Worm (Caenorhabditis elegans) whole organism, L1 larva: Measurements from ENCODE around the gene ttll-15.
A peak's percentile ranks its signal among the peaks of the same experiment; 100 is the strongest.

Experiments
- C04F5.9 ChIP-seq: sonication (generic microtip); optimal IDR thresholded peaks from 2 replicates; lab custom pipeline; 2016; ENCODE audit warnings: missing genetic modification characterization, missing compliant biosample characterization
- C16A3.4 ChIP-seq: fragments of 150-350 bp; optimal IDR thresholded peaks from 2 replicates; lab custom pipeline; 2014; ENCODE audit warnings: missing biosample characterization, missing genetic modification characterization
- F16B12.6 ChIP-seq: fragments of 150-350 bp; optimal IDR thresholded peaks from 2 replicates; lab custom pipeline; 2014; ENCODE audit warnings: missing biosample characterization, missing genetic modification characterization
- Y116A8C.19 ChIP-seq: sonication (generic microtip); optimal IDR thresholded peaks from 2 replicates; lab custom pipeline; 2016; ENCODE audit warnings: missing compliant biosample characterization, missing genetic modification characterization, borderline replicate concordance
- ama-1 ChIP-seq: fragments of 150-350 bp; optimal IDR thresholded peaks from 2 replicates; lab custom pipeline; 2014
- blmp-1 ChIP-seq: fragments of 150-350 bp; optimal IDR thresholded peaks from 2 replicates; lab custom pipeline; 2014; ENCODE audit warnings: missing biosample characterization, missing genetic modification characterization
- ceh-63 ChIP-seq: fragments of 200-800 bp; sonication (Bioruptor generic); optimal IDR thresholded peaks from 2 replicates; lab custom pipeline; 2018; ENCODE audit warnings: mild to moderate bottlenecking, missing genetic modification characterization, missing compliant biosample characterization
- ceh-82 ChIP-seq, 3 experiments: fragments of 150-350 bp in 1 of 3; sonication (generic microtip) in 2 of 3; optimal IDR thresholded peaks; 2 replicates each; lab custom pipeline; 2014 to 2017; ENCODE audit warnings: missing biosample characterization in 3 of 3, missing genetic modification characterization in 3 of 3
- ceh-88 ChIP-seq: fragments of 200-800 bp; sonication (Bioruptor generic); IDR thresholded peaks from 2 replicates; pipeline ENCODE4 v1.3.6; 2022; ENCODE audit warnings: missing genetic modification characterization, missing compliant biosample characterization
- ceh-90 ChIP-seq: sonication (generic microtip); optimal IDR thresholded peaks from 2 replicates; lab custom pipeline; 2016; ENCODE audit warnings: missing genetic modification characterization, missing compliant biosample characterization
- dsc-1 ChIP-seq: sonication (generic microtip); optimal IDR thresholded peaks from 2 replicates; lab custom pipeline; 2016; ENCODE audit warnings: mild to moderate bottlenecking, missing genetic modification characterization, missing compliant biosample characterization
- efl-1 ChIP-seq, 4 experiments: fragments of 150-350 bp; optimal IDR thresholded peaks in 3 of 4; peaks in 1 of 4; 1 replicate in 1 of 4; 2 replicates in 3 of 4; lab custom pipeline; 2014; ENCODE audit warnings: missing biosample characterization in 2 of 4, missing genetic modification characterization in 2 of 4, missing genetic modification reagents in 2 of 4
- efl-3 ChIP-seq: fragments of 200-800 bp; sonication (Bioruptor generic); optimal IDR thresholded peaks from 2 replicates; lab custom pipeline; 2018; ENCODE audit warnings: mild to moderate bottlenecking, missing genetic modification characterization, missing compliant biosample characterization
- egl-13 ChIP-seq: sonication (generic microtip); optimal IDR thresholded peaks from 2 replicates; lab custom pipeline; 2016; ENCODE audit warnings: missing genotype, missing genetic modification reagents, missing genetic modification characterization, missing compliant biosample characterization
- egl-27 ChIP-seq, 2 experiments: fragments of 150-350 bp in 1 of 2; sonication (generic microtip); optimal IDR thresholded peaks; 3 replicates each; lab custom pipeline; 2017 to 2018; ENCODE audit warnings: missing biosample characterization in 2 of 2, missing genetic modification characterization in 2 of 2, missing genetic modification reagents in 2 of 2
- elt-2 ChIP-seq: sonication (generic microtip); optimal IDR thresholded peaks from 2 replicates; lab custom pipeline; 2016; ENCODE audit warnings: missing genetic modification characterization, mild to moderate bottlenecking, inconsistent platforms, missing compliant biosample characterization, missing genetic modification reagents
- elt-3 ChIP-seq, 6 experiments: fragments of 150-350 bp in 1 of 6; sonication (generic microtip); optimal IDR thresholded peaks; 2 replicates each; lab custom pipeline; 2017 to 2018; ENCODE audit warnings: missing biosample characterization in 6 of 6, missing genetic modification characterization in 6 of 6, inconsistent platforms in 1 of 6
- fkh-8 ChIP-seq: sonication (generic microtip); optimal IDR thresholded peaks from 2 replicates; lab custom pipeline; 2016; ENCODE audit warnings: mild to moderate bottlenecking, missing genetic modification characterization, missing compliant biosample characterization
- grh-1 ChIP-seq: fragments of 200-800 bp; sonication (Bioruptor generic); IDR thresholded peaks from 2 replicates; pipeline ENCODE4 v1.3.6; 2022; ENCODE audit warnings: missing genetic modification reagents, missing genetic modification characterization, missing compliant biosample characterization
- hlh-4 ChIP-seq: sonication (generic microtip); optimal IDR thresholded peaks from 2 replicates; lab custom pipeline; 2016; ENCODE audit warnings: mild to moderate bottlenecking, missing genetic modification characterization, missing compliant biosample characterization
- lin-13 ChIP-seq: fragments of 150-350 bp; optimal IDR thresholded peaks from 2 replicates; lab custom pipeline; 2014; ENCODE audit warnings: missing biosample characterization, missing genetic modification reagents, missing genetic modification characterization
- lin-14 ChIP-seq: fragments of 200-800 bp; sonication (Bioruptor generic); optimal IDR thresholded peaks from 2 replicates; lab custom pipeline; 2018; ENCODE audit warnings: mild to moderate bottlenecking, missing genetic modification characterization, moderate library complexity, missing compliant biosample characterization
- lin-15B ChIP-seq: fragments of 150-350 bp; sonication (generic microtip); optimal IDR thresholded peaks from 3 replicates; lab custom pipeline; 2014; ENCODE audit warnings: missing biosample characterization, missing genetic modification characterization
- lin-35 ChIP-seq, 2 experiments: fragments of 150-350 bp; optimal IDR thresholded peaks; 2 replicates each; lab custom pipeline; 2014; ENCODE audit warnings: missing biosample characterization in 2 of 2, missing genetic modification characterization in 2 of 2, missing genetic modification reagents in 2 of 2
- lin-39 ChIP-seq: fragments of 150-350 bp; optimal IDR thresholded peaks from 2 replicates; lab custom pipeline; 2014; ENCODE audit warnings: missing biosample characterization, missing genetic modification reagents, missing genetic modification characterization
- lsy-2 ChIP-seq, 2 experiments: fragments of 150-350 bp; optimal IDR thresholded peaks; 2 replicates each; lab custom pipeline; 2014; ENCODE audit warnings: missing biosample characterization in 2 of 2, missing genetic modification characterization in 2 of 2
- mab-9 ChIP-seq: fragments of 200-800 bp; sonication (Bioruptor generic); IDR thresholded peaks from 2 replicates; pipeline ENCODE4 v1.3.6; 2022; ENCODE audit warnings: missing genetic modification reagents, missing genetic modification characterization, missing compliant biosample characterization
- mdl-1 ChIP-seq, 2 experiments: fragments of 150-350 bp; optimal IDR thresholded peaks; 2 replicates each; lab custom pipeline; 2014 to 2017; ENCODE audit warnings: missing biosample characterization in 2 of 2, missing genetic modification characterization in 2 of 2, inconsistent platforms in 1 of 2
- mef-2 ChIP-seq: fragments of 150-350 bp; optimal IDR thresholded peaks from 2 replicates; lab custom pipeline; 2014; ENCODE audit warnings: missing biosample characterization, missing genetic modification characterization
- mep-1 ChIP-seq: fragments of 150-350 bp; optimal IDR thresholded peaks from 2 replicates; lab custom pipeline; 2014; ENCODE audit warnings: missing biosample characterization, missing genetic modification characterization
- nhr-11 ChIP-seq: fragments of 150-350 bp; optimal IDR thresholded peaks from 2 replicates; lab custom pipeline; 2014; ENCODE audit warnings: missing biosample characterization, missing genetic modification characterization
- nhr-19 ChIP-seq: fragments of 200-800 bp; sonication (Bioruptor generic); conservative IDR thresholded peaks from 2 replicates; pipeline ENCODE4 v1.3.6; 2022; ENCODE audit warnings: missing genetic modification characterization, missing compliant biosample characterization
- nhr-47 ChIP-seq: sonication (generic microtip); optimal IDR thresholded peaks from 2 replicates; lab custom pipeline; 2016; ENCODE audit warnings: mild to moderate bottlenecking, missing genetic modification characterization, moderate library complexity, missing compliant biosample characterization
- nhr-76 ChIP-seq: sonication (generic microtip); optimal IDR thresholded peaks from 2 replicates; lab custom pipeline; 2017; ENCODE audit warnings: missing biosample characterization, missing genetic modification characterization
- nhr-77 ChIP-seq: fragments of 150-350 bp; optimal IDR thresholded peaks from 2 replicates; lab custom pipeline; 2014; ENCODE audit warnings: missing biosample characterization, missing genetic modification characterization
- nhr-84 ChIP-seq: sonication (generic microtip); optimal IDR thresholded peaks from 2 replicates; lab custom pipeline; 2017; ENCODE audit warnings: missing biosample characterization, missing genetic modification characterization
- pax-3 ChIP-seq: fragments of 200-800 bp; sonication (Bioruptor generic); optimal IDR thresholded peaks from 2 replicates; lab custom pipeline; 2018; ENCODE audit warnings: mild to moderate bottlenecking, missing genetic modification characterization, moderate library complexity, missing compliant biosample characterization
- pqm-1 ChIP-seq: sonication (generic microtip); optimal IDR thresholded peaks from 3 replicates; lab custom pipeline; 2017; ENCODE audit warnings: missing biosample characterization, missing genetic modification characterization
- skn-1 ChIP-seq: fragments of 150-350 bp; optimal IDR thresholded peaks from 2 replicates; lab custom pipeline; 2014; ENCODE audit warnings: missing biosample characterization, missing genetic modification characterization
- sox-4 ChIP-seq: sonication (generic microtip); optimal IDR thresholded peaks from 2 replicates; lab custom pipeline; 2016; ENCODE audit warnings: missing genetic modification characterization, missing compliant biosample characterization
- swsn-7 ChIP-seq: sonication (generic microtip); optimal IDR thresholded peaks from 2 replicates; lab custom pipeline; 2016; ENCODE audit warnings: missing genetic modification characterization, missing compliant biosample characterization
- tbx-2 ChIP-seq: sonication (generic microtip); optimal IDR thresholded peaks from 2 replicates; lab custom pipeline; 2016; ENCODE audit warnings: missing genetic modification characterization, missing compliant biosample characterization
- tlp-1 ChIP-seq: fragments of 150-350 bp; optimal IDR thresholded peaks from 2 replicates; lab custom pipeline; 2014; ENCODE audit warnings: missing biosample characterization, missing genetic modification characterization
- unc-86 ChIP-seq: sonication (generic microtip); optimal IDR thresholded peaks from 2 replicates; lab custom pipeline; 2016; ENCODE audit warnings: missing genetic modification characterization, missing compliant biosample characterization
- unc-98 ChIP-seq: fragments of 200-800 bp; sonication (Bioruptor generic); IDR thresholded peaks from 2 replicates; pipeline ENCODE4 v1.3.6; 2022; ENCODE audit warnings: missing genetic modification characterization, missing compliant biosample characterization
- vab-15 ChIP-seq: sonication (generic microtip); optimal IDR thresholded peaks from 2 replicates; lab custom pipeline; 2017; ENCODE audit warnings: missing genotype, mild to moderate bottlenecking, missing genetic modification characterization, missing compliant biosample characterization
- zip-4 ChIP-seq: fragments of 200-800 bp; sonication (Bioruptor generic); optimal IDR thresholded peaks from 2 replicates; lab custom pipeline; 2018; ENCODE audit warnings: mild to moderate bottlenecking, missing genetic modification characterization, moderate library complexity, missing compliant biosample characterization
- ztf-4 ChIP-seq: fragments of 150-350 bp; optimal IDR thresholded peaks from 2 replicates; lab custom pipeline; 2014; ENCODE audit warnings: missing biosample characterization, missing genetic modification characterization

Gene ttll-15

ce11 chrV:10352928-10353427 is 5.4 kb upstream of the ttll-15 start, which contains the start of gene nol-56 (continued):
- peak; percentile 74 for TF ChIP-seq C04F5.9
- peak; percentile 92 for TF ChIP-seq swsn-7
- peak; percentile 85 for TF ChIP-seq sox-4 (tag; lab: Kevin White, UChicago)
- TF ChIP-seq dsc-1, result peak; percentile 88
- peak; percentile 58 for TF ChIP-seq elt-2
- peak; percentile 49 for TF ChIP-seq pax-3 (tag; lab: Kevin White, UChicago)
- no peak for TF ChIP-seq tlp-1 (tag; lab: Kevin White, UChicago)
- no peak for TF ChIP-seq ceh-63 (GFP tag; lab: Kevin White, UChicago)
- peak; percentile 75 for TF ChIP-seq ceh-90 (tag; lab: Kevin White, UChicago)
- TF ChIP-seq unc-86 (tag; lab: Kevin White, UChicago), result peak; percentile 77
- TF ChIP-seq lin-35 (GFP tag; optimal IDR thresholded peaks at IDR 0.05; lab: Kevin White, UChicago), result peak; percentile 88 to 91
- TF ChIP-seq mep-1 (tag; lab: Kevin White, UChicago), result peak; percentile 97
- peak; percentile 83 for TF ChIP-seq egl-13
- TF ChIP-seq zip-4 (GFP tag; lab: Kevin White, UChicago), result peak; percentile 47
- TF ChIP-seq elt-3 (tag; optimal IDR thresholded peaks at IDR 0.05; lab: Kevin White, UChicago), result peak in 2 of 6 experiments; percentile 44 to 47
- TF ChIP-seq efl-1 (optimal IDR thresholded peaks at IDR 0.05; lab: Kevin White, UChicago), result peak; percentile 87 to 90
- peak; percentile 84 to 98 for TF ChIP-seq efl-1 (GFP tag; optimal IDR thresholded peaks at IDR 0.05 in 1 of 2; lab: Kevin White, UChicago)
- peak; percentile 85 for TF ChIP-seq blmp-1 (tag; lab: Kevin White, UChicago)
- no peak; the same call in 1 of the 2 replicates for TF ChIP-seq ceh-88 (GFP tag; lab: Robert Waterston, UW)
- peak; percentile 2 for TF ChIP-seq Y116A8C.19
- peak in 1 of 2 experiments; percentile 73 for TF ChIP-seq mdl-1 (tag; optimal IDR thresholded peaks at IDR 0.05; lab: Kevin White, UChicago)
- TF ChIP-seq lin-14 (GFP tag; lab: Kevin White, UChicago), result peak; percentile 87
- TF ChIP-seq tbx-2 (tag; lab: Kevin White, UChicago), result peak; percentile 89
- TF ChIP-seq ceh-82 (tag; optimal IDR thresholded peaks at IDR 0.05; lab: Kevin White, UChicago), result peak; percentile 72 to 82 (median 73)

ce11 chrV:10355773-10356335 is 2.5 kb upstream of the ttll-15 start, which contains the start of gene sluh-7:
TSS of gene sluh-7 (minus strand) at chrV:10355823.
- peak; percentile 91 for TF ChIP-seq egl-13
- no peak for TF ChIP-seq ztf-4 (tag; lab: Kevin White, UChicago)
- peak; percentile 11 for TF ChIP-seq efl-3
- no peak for TF ChIP-seq egl-27 (tag; optimal IDR thresholded peaks at IDR 0.05; lab: Kevin White, UChicago)
- peak; percentile 62 for TF ChIP-seq C16A3.4 (tag; lab: Kevin White, UChicago)
- TF ChIP-seq mef-2 (tag; lab: Kevin White, UChicago), result peak; percentile 12
- peak in 2 of 6 experiments; percentile 54 to 71 for TF ChIP-seq elt-3 (tag; optimal IDR thresholded peaks at IDR 0.05; lab: Kevin White, UChicago)
- peak; percentile 38 for TF ChIP-seq nhr-77 (tag; lab: Kevin White, UChicago)
- TF ChIP-seq lin-14 (GFP tag; lab: Kevin White, UChicago), result peak; percentile 81
- TF ChIP-seq nhr-47, result peak; percentile 93
- TF ChIP-seq nhr-76 (tag; lab: Kevin White, UChicago), result no peak
- peak; percentile 72 for TF ChIP-seq lin-13 (GFP tag; lab: Kevin White, UChicago)
- peak; percentile 73 for TF ChIP-seq skn-1 (tag; lab: Kevin White, UChicago)
- TF ChIP-seq nhr-84, result no peak
- TF ChIP-seq mep-1 (tag; lab: Kevin White, UChicago), result peak; percentile 93
- TF ChIP-seq F16B12.6 (tag; lab: Kevin White, UChicago), result peak; percentile 6
- peak; percentile 78 for TF ChIP-seq fkh-8 (tag; lab: Kevin White, UChicago)
- TF ChIP-seq swsn-7, result peak; percentile 84
- peak; percentile 91 for TF ChIP-seq tbx-2 (tag; lab: Kevin White, UChicago)
- TF ChIP-seq grh-1 (GFP tag; lab: Robert Waterston, UW), result peak; percentile 67
- TF ChIP-seq vab-15 (tag; lab: Kevin White, UChicago), result peak; percentile 60
- peak; percentile 65 for TF ChIP-seq lin-39
- no peak for TF ChIP-seq ama-1
- no peak for TF ChIP-seq ceh-63 (GFP tag; lab: Kevin White, UChicago)
- TF ChIP-seq hlh-4 (tag; lab: Kevin White, UChicago), result peak; percentile 3
- peak; percentile 69 for TF ChIP-seq ceh-88 (GFP tag; lab: Robert Waterston, UW)
- TF ChIP-seq mab-9 (GFP tag; lab: Robert Waterston, UW), result peak; percentile 76
- peak; percentile 87 for TF ChIP-seq nhr-19 (GFP tag; lab: Robert Waterston, UW)
- peak; percentile 85 for TF ChIP-seq unc-98 (GFP tag; lab: Robert Waterston, UW)
- TF ChIP-seq blmp-1 (tag; lab: Kevin White, UChicago), result peak; percentile 77
- TF ChIP-seq tlp-1 (tag; lab: Kevin White, UChicago), result no peak
- TF ChIP-seq lin-35 (GFP tag; optimal IDR thresholded peaks at IDR 0.05; lab: Kevin White, UChicago), result peak; percentile 94 to 97
- TF ChIP-seq lin-15B, result peak; percentile 79
- peak; percentile 82 to 84 for TF ChIP-seq lsy-2 (tag; optimal IDR thresholded peaks at IDR 0.05; lab: Kevin White, UChicago)
- TF ChIP-seq pqm-1 (tag; lab: Kevin White, UChicago), result no peak
- peak; percentile 28 for TF ChIP-seq nhr-11 (tag; lab: Kevin White, UChicago)
